Fruit fly (Drosophila melanogaster) S2 (cell line): ENCODE measurements around the gene RabX5.

Source experiments
- CG8478 ChIP-seq: fragments of >200 bp; optimal IDR thresholded peaks from 2 replicates; lab custom pipeline; 2018
- CTCF ChIP-seq, 2 experiments: fragments of >200 bp; optimal IDR thresholded peaks; 2 replicates each; lab custom pipeline; 2018

DNA sequence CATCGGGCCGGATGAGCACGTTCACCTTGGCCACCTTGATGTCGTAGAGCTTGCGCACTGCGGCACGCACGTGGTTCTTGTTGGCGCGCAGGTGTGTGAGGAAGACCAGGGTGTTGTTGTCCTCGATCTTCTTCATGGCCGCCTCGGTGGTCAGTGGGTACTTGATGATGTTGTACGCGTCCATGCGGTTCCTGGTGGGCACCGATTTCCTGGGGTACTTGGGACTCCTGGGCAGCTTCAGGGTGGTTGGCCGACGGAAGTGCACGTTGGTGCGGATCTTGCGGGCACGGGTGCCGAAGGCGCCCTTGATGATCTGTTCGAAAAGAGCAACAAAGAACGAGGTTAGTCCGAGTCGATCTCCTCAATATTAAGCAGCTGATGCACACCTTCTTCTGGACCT is 2.5 kb downstream of the RabX5 start:
- TF ChIP-seq CTCF (optimal IDR thresholded peaks at IDR 0.05; lab: Kevin White, UChicago) (no peak), CG8478 (lab: Kevin White, UChicago) (no peak)
